Worm (Caenorhabditis elegans): Measurements from ENCODE around the gene sri-42.

- TF ChIP-seq rpc-1 (optimal IDR thresholded peaks at IDR 0.05) (no peak), rpc-1 (tag; optimal IDR thresholded peaks at IDR 0.05) (no peak), nhr-179 (tag; optimal IDR thresholded peaks at IDR 0.05) (no peak), C17E4.6 (GFP tag; IDR thresholded peaks at IDR 0.05) (no peak), ama-1 (optimal IDR thresholded peaks at IDR 0.05) (no peak), ama-1 (GFP tag; optimal IDR thresholded peaks at IDR 0.05) (no peak), hmg-1.2 (GFP tag; IDR thresholded peaks at IDR 0.05) (no peak), nfya-2 (GFP tag; IDR thresholded peaks at IDR 0.05) (no peak), unc-62 (GFP tag; optimal IDR thresholded peaks at IDR 0.05) (no peak), Y53G8AR.9 (GFP tag; conservative IDR thresholded peaks at IDR 0.05) (no peak), F23B12.7 (tag; optimal IDR thresholded peaks at IDR 0.05; ENCODE audit: insufficient read depth) (no peak)
Observed at ce11 chrII:3172176-3172575, 29.4 kb upstream of the sri-42 start, which contains the start of gene Y27F2A.10.

Data from whole organism, young adult.